Worm (Caenorhabditis elegans) whole organism, L1 larva: ENCODE measurements around the gene clc-24.

ENCODE experiments used
- Y116A8C.19 ChIP-seq: sonication (generic microtip); optimal IDR thresholded peaks from 2 replicates; lab custom pipeline; 2016; ENCODE audit warnings: missing compliant biosample characterization, missing genetic modification characterization, borderline replicate concordance
- jun-1 ChIP-seq: fragments of 150-350 bp; optimal IDR thresholded peaks from 2 replicates; lab custom pipeline; 2014; ENCODE audit warnings: missing biosample characterization, missing genetic modification reagents, missing genetic modification characterization
- lsy-2 ChIP-seq, 2 experiments: fragments of 150-350 bp; optimal IDR thresholded peaks; 2 replicates each; lab custom pipeline; 2014; ENCODE audit warnings: missing biosample characterization in 2 of 2, missing genetic modification characterization in 2 of 2
- pag-3 ChIP-seq: sonication (generic microtip); optimal IDR thresholded peaks from 2 replicates; lab custom pipeline; 2017; ENCODE audit warnings: missing genetic modification characterization, mild to moderate bottlenecking, missing compliant biosample characterization, antibody characterized with exemption, borderline replicate concordance; ENCODE audit not compliant: insufficient read depth
- rnt-1 ChIP-seq: sonication (generic microtip); optimal IDR thresholded peaks from 2 replicates; lab custom pipeline; 2016; ENCODE audit warnings: mild to moderate bottlenecking, missing genetic modification characterization, moderate library complexity, missing compliant biosample characterization
- snpc-4 ChIP-seq: fragments of 150-350 bp; optimal IDR thresholded peaks from 2 replicates; lab custom pipeline; 2014; ENCODE audit warnings: missing biosample characterization, missing genetic modification characterization

- TF ChIP-seq Y116A8C.19 (tag; lab: Kevin White, UChicago) (no peak), lsy-2 (tag; optimal IDR thresholded peaks at IDR 0.05; lab: Kevin White, UChicago) (no peak), pag-3 (tag; lab: Kevin White, UChicago) (no peak), snpc-4 (tag; lab: Kevin White, UChicago) (no peak), jun-1 (tag; lab: Kevin White, UChicago) (no peak), rnt-1 (tag; lab: Kevin White, UChicago) (no peak)
Observed at ce11 chrIII:964637-965036, 45.2 kb upstream of the clc-24 start.
